Worm (Caenorhabditis elegans): ENCODE results near the gene K03H6.1.

K03H6.1 gene

DNA sequence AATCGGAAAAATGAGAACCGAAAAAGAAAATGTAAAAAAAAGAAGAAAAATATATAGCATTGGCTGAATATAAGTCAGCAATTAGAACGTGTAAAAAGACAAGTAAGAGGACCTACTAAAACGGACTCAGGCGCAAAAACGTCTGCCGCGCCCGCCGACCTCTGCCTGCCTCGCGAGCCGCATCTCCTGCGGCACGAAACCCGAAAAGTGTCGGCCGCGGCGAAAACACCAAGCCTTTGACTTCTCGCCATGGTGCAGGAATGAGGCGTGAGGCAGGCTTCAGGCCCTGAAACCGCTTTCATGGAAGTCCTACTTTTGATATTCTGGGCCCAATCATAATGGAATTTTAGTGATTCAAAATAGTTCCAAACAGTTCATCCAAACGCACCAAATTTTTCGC, 42.2 kb downstream of the K03H6.1 start:
- TF ChIP-seq aptf-2 (GFP tag; conservative IDR thresholded peaks at IDR 0.05), result no peak
- peak; percentile 72; the same call in 1 of the 2 replicates for TF ChIP-seq egrh-3 (GFP tag; IDR thresholded peaks at IDR 0.05)
- TF ChIP-seq zfh-2 (GFP tag; conservative IDR thresholded peaks at IDR 0.05), result peak; percentile 86

- TF ChIP-seq madf-6 (GFP tag; IDR thresholded peaks at IDR 0.05) (peak; percentile 27; the same call in 1 of the 2 replicates), nfyb-1 (GFP tag; IDR thresholded peaks at IDR 0.05) (peak; percentile 92), hlh-12 (tag; optimal IDR thresholded peaks at IDR 0.05) (no peak)
These were observed 44.1 kb downstream of the K03H6.1 start for ce11 chrIV:1567577-1567976.

All from whole organism, young adult.